Worm (Caenorhabditis elegans): Measurements from ENCODE around the gene cbp-1.
A peak's percentile ranks its signal among the peaks of the same experiment; 100 is the strongest.

The cbp-1 gene

ce11 chrIII:9818763-9819162 lies 52.5 kb downstream of the cbp-1 start, which contains the start of gene panl-3:
Gene panl-3, plus strand, starts transcription at chrIII:9819056.
- TF ChIP-seq lin-15B (tag; optimal IDR thresholded peaks at IDR 0.05) (peak; percentile 56), elt-2 (tag; optimal IDR thresholded peaks at IDR 0.05) (peak; percentile 26), nhr-23 (tag; optimal IDR thresholded peaks at IDR 0.05) (peak; percentile 68), elt-1 (tag; optimal IDR thresholded peaks at IDR 0.05) (peak; percentile 27), nfya-1 (tag; optimal IDR thresholded peaks at IDR 0.05; ENCODE audit: insufficient read depth) (peak; percentile 74), egl-5 (tag; optimal IDR thresholded peaks at IDR 0.05) (peak; percentile 78), nhr-25 (tag; optimal IDR thresholded peaks at IDR 0.05) (peak; percentile 79), lsy-12 (tag; optimal IDR thresholded peaks at IDR 0.05) (peak; percentile 54), pha-4 (tag; optimal IDR thresholded peaks at IDR 0.05) (peak; percentile 48), hmg-11 (tag; optimal IDR thresholded peaks at IDR 0.05) (peak; percentile 54), ceh-82 (tag; optimal IDR thresholded peaks at IDR 0.05) (no peak), mml-1 (tag; optimal IDR thresholded peaks at IDR 0.05) (peak; percentile 47), nhr-43 (tag; optimal IDR thresholded peaks at IDR 0.05; ENCODE audit: poor library complexity, severe bottlenecking) (peak; percentile 14), nhr-67 (tag; optimal IDR thresholded peaks at IDR 0.05) (no peak), snpc-4 (tag; optimal IDR thresholded peaks at IDR 0.05) (peak; percentile 20), mdl-1 (tag; optimal IDR thresholded peaks at IDR 0.05) (peak; percentile 36), lin-39 (tag; optimal IDR thresholded peaks at IDR 0.05) (peak; percentile 75), elt-3 (tag; optimal IDR thresholded peaks at IDR 0.05) (no peak), nhr-237 (tag; optimal IDR thresholded peaks at IDR 0.05) (no peak), ama-1 (optimal IDR thresholded peaks at IDR 0.05) (peak; percentile 60)

ce11 chrIII:9822942-9823341 lies 56.6 kb downstream of the cbp-1 start, which contains the start of gene arl-5:
Gene arl-5, plus strand, starts transcription at chrIII:9823242.
- TF ChIP-seq daf-12 (tag; optimal IDR thresholded peaks at IDR 0.05) (no peak), elt-2 (tag; optimal IDR thresholded peaks at IDR 0.05) (no peak), lsy-12 (tag; optimal IDR thresholded peaks at IDR 0.05) (no peak), nfya-1 (tag; optimal IDR thresholded peaks at IDR 0.05; ENCODE audit: insufficient read depth) (no peak), R02D3.7 (tag; optimal IDR thresholded peaks at IDR 0.05) (no peak), lin-15B (tag; optimal IDR thresholded peaks at IDR 0.05) (no peak), nhr-43 (tag; optimal IDR thresholded peaks at IDR 0.05; ENCODE audit: poor library complexity, severe bottlenecking) (no peak), fos-1 (tag; optimal IDR thresholded peaks at IDR 0.05) (no peak), ceh-9 (tag; optimal IDR thresholded peaks at IDR 0.05) (no peak), ceh-16 (tag; optimal IDR thresholded peaks at IDR 0.05) (no peak), eor-1 (tag; optimal IDR thresholded peaks at IDR 0.05) (no peak), tbx-2 (tag; optimal IDR thresholded peaks at IDR 0.05) (no peak), ztf-4 (tag; optimal IDR thresholded peaks at IDR 0.05) (no peak), ceh-82 (tag; optimal IDR thresholded peaks at IDR 0.05) (no peak), nhr-76 (tag; optimal IDR thresholded peaks at IDR 0.05) (no peak), nhr-77 (tag; optimal IDR thresholded peaks at IDR 0.05) (no peak), skn-1 (tag; optimal IDR thresholded peaks at IDR 0.05) (no peak), nhr-28 (tag; optimal IDR thresholded peaks at IDR 0.05) (no peak), pha-4 (tag; optimal IDR thresholded peaks at IDR 0.05) (no peak)

ce11 chrIII:9823748-9824147 lies 57.4 kb downstream of the cbp-1 start:
- TF ChIP-seq lin-15B (tag; optimal IDR thresholded peaks at IDR 0.05): no peak
- no peak for TF ChIP-seq hmg-11 (tag; optimal IDR thresholded peaks at IDR 0.05)
- no peak for TF ChIP-seq fkh-10 (GFP tag; optimal IDR thresholded peaks at IDR 0.05)
- TF ChIP-seq mml-1 (tag; optimal IDR thresholded peaks at IDR 0.05): no peak

All from whole organism, L3 larva.